Worm (Caenorhabditis elegans) whole organism, mixed stage, embryonic: ENCODE data around the gene crn-6.

Source experiments
- blmp-1 ChIP-seq: fragments of 150-350 bp; optimal IDR thresholded peaks from 2 replicates; lab custom pipeline; 2014; ENCODE audit warnings: missing biosample characterization, missing genetic modification characterization
- cnd-1 ChIP-seq: fragments of 200-800 bp; sonication (Bioruptor generic); optimal IDR thresholded peaks from 2 replicates; lab custom pipeline; 2018; ENCODE audit warnings: mild to moderate bottlenecking, missing genetic modification characterization, missing compliant biosample characterization
- lin-13 ChIP-seq: fragments of 150-350 bp; optimal IDR thresholded peaks from 2 replicates; lab custom pipeline; 2014; ENCODE audit warnings: missing biosample characterization, missing genetic modification characterization
- lin-32 ChIP-seq: fragments of 200-800 bp; sonication (Bioruptor generic); optimal IDR thresholded peaks from 2 replicates; lab custom pipeline; 2018; ENCODE audit warnings: mild to moderate bottlenecking, missing genetic modification characterization, missing compliant biosample characterization
- nhr-28 ChIP-seq: fragments of 150-350 bp; optimal IDR thresholded peaks from 2 replicates; lab custom pipeline; 2014; ENCODE audit warnings: missing biosample characterization, missing genetic modification characterization
- nhr-76 ChIP-seq: sonication (generic microtip); optimal IDR thresholded peaks from 2 replicates; lab custom pipeline; 2017; ENCODE audit warnings: missing biosample characterization, missing genetic modification characterization
- snpc-4 ChIP-seq: fragments of 150-350 bp; optimal IDR thresholded peaks from 2 replicates; lab custom pipeline; 2014; ENCODE audit warnings: missing biosample characterization, missing genetic modification characterization
- unc-39 ChIP-seq: fragments of 150-350 bp; optimal IDR thresholded peaks from 2 replicates; lab custom pipeline; 2014; ENCODE audit warnings: missing biosample characterization, missing genetic modification characterization

ce11 chrIII:9344347-9344746 is 22.7 kb upstream of the crn-6 start, which contains the start of gene emb-9:
- TF ChIP-seq blmp-1 (tag; lab: Kevin White, UChicago) = no peak
- no peak for TF ChIP-seq nhr-28
- TF ChIP-seq snpc-4 (tag; lab: Kevin White, UChicago) = no peak
- TF ChIP-seq lin-32 (GFP tag; lab: Kevin White, UChicago) = no peak
- TF ChIP-seq unc-39 (tag; lab: Kevin White, UChicago) = no peak
- no peak for TF ChIP-seq nhr-76 (tag; lab: Kevin White, UChicago)
- no peak for TF ChIP-seq cnd-1 (tag; lab: Kevin White, UChicago)
- TF ChIP-seq lin-13 (tag; lab: Kevin White, UChicago) = no peak
